Worm (Caenorhabditis elegans) whole organism, L4 larva: Measurements from ENCODE around the gene chd-3.
A peak's percentile ranks its signal among the peaks of the same experiment; 100 is the strongest.

ENCODE experiments used
- D1046.2 ChIP-seq: fragments of 200-800 bp; sonication (Bioruptor generic); IDR thresholded peaks from 2 replicates; pipeline ENCODE4 v1.3.6; 2022; ENCODE audit warnings: missing genetic modification characterization, missing compliant biosample characterization
- F37D6.2 ChIP-seq: sonication (generic microtip); optimal IDR thresholded peaks from 2 replicates; lab custom pipeline; 2016; ENCODE audit warnings: mild to moderate bottlenecking, missing genetic modification characterization, missing compliant biosample characterization
- F44E2.7 ChIP-seq: fragments of 200-800 bp; sonication (Bioruptor generic); IDR thresholded peaks from 2 replicates; pipeline ENCODE4 v2.1.2; 2022; ENCODE audit warnings: missing genetic modification characterization, missing compliant biosample characterization
- T20F7.1 ChIP-seq: fragments of 200-800 bp; sonication (Bioruptor generic); optimal IDR thresholded peaks from 2 replicates; lab custom pipeline; 2018; ENCODE audit warnings: mild to moderate bottlenecking, missing genetic modification characterization, missing compliant biosample characterization
- Y105C5A.15 ChIP-seq: fragments of 200-800 bp; sonication (Bioruptor generic); IDR thresholded peaks from 2 replicates; pipeline ENCODE4 v1.3.6; 2022; ENCODE audit warnings: missing genetic modification characterization, missing compliant biosample characterization
- Y48G9A.11 ChIP-seq: fragments of 200-800 bp; sonication (Bioruptor generic); IDR thresholded peaks from 2 replicates; pipeline ENCODE4 v1.3.6; 2022; ENCODE audit warnings: missing genetic modification reagents, missing genetic modification characterization, missing compliant biosample characterization
- Y75B8A.6 ChIP-seq: fragments of 200-800 bp; sonication (Bioruptor generic); IDR thresholded peaks from 2 replicates; pipeline ENCODE4 v1.3.6; 2022; ENCODE audit warnings: missing genetic modification reagents, missing genetic modification characterization, missing compliant biosample characterization
- aha-1 ChIP-seq: fragments of 150-350 bp; peaks from one replicate; lab custom pipeline; 2014; ENCODE audit warnings: missing biosample characterization, missing genetic modification characterization
- aly-2 ChIP-seq: sonication (generic microtip); optimal IDR thresholded peaks from 2 replicates; lab custom pipeline; 2018; ENCODE audit warnings: missing biosample characterization, missing genetic modification characterization
- ceh-20 ChIP-seq: fragments of 200-800 bp; sonication (Bioruptor generic); IDR thresholded peaks from 2 replicates; pipeline ENCODE4 v1.3.6; 2022; ENCODE audit warnings: missing genetic modification reagents, missing genetic modification characterization, missing compliant biosample characterization
- ceh-28 ChIP-seq: fragments of 150-350 bp; optimal IDR thresholded peaks from 2 replicates; lab custom pipeline; 2014; ENCODE audit warnings: missing biosample characterization, missing genetic modification reagents, missing genetic modification characterization
- ces-1 ChIP-seq: fragments of 150-350 bp; sonication (generic microtip); optimal IDR thresholded peaks from 4 replicates; lab custom pipeline; 2014; ENCODE audit warnings: missing biosample characterization, missing genetic modification reagents, missing genetic modification characterization
- cey-2 ChIP-seq: sonication (generic microtip); optimal IDR thresholded peaks from 3 replicates; lab custom pipeline; 2017; ENCODE audit warnings: missing genetic modification characterization, mild to moderate bottlenecking, missing compliant biosample characterization, antibody characterized with exemption, borderline replicate concordance; ENCODE audit not compliant: insufficient read depth
- daf-19 ChIP-seq: fragments of 200-800 bp; sonication (Bioruptor generic); conservative IDR thresholded peaks from 2 replicates; pipeline ENCODE4 v1.3.6; 2022; ENCODE audit warnings: missing genetic modification characterization, missing compliant biosample characterization
- daf-8 ChIP-seq: fragments of 200-800 bp; sonication (Bioruptor generic); IDR thresholded peaks from 2 replicates; pipeline ENCODE4 v1.3.6; 2022; ENCODE audit warnings: missing genetic modification characterization, missing compliant biosample characterization
- dmd-6 ChIP-seq: fragments of 200-800 bp; sonication (Bioruptor generic); IDR thresholded peaks from 2 replicates; pipeline ENCODE4 v1.3.6; 2022; ENCODE audit warnings: missing genetic modification reagents, missing genetic modification characterization, missing compliant biosample characterization
- egl-43 ChIP-seq: fragments of 200-800 bp; sonication (Bioruptor generic); IDR thresholded peaks from 2 replicates; pipeline ENCODE4 v1.3.6; 2022; ENCODE audit warnings: missing genetic modification reagents, missing genetic modification characterization, missing compliant biosample characterization
- fkh-10 ChIP-seq: fragments of 150-350 bp; optimal IDR thresholded peaks from 2 replicates; lab custom pipeline; 2014; ENCODE audit warnings: missing biosample characterization, missing genetic modification reagents, missing genetic modification characterization
- fos-1 ChIP-seq: fragments of 150-350 bp; optimal IDR thresholded peaks from 2 replicates; lab custom pipeline; 2014; ENCODE audit warnings: missing biosample characterization, missing genetic modification characterization
- lim-7 ChIP-seq: fragments of 200-800 bp; sonication (Bioruptor generic); IDR thresholded peaks from 2 replicates; pipeline ENCODE4 v1.3.6; 2022; ENCODE audit warnings: missing genetic modification characterization, missing compliant biosample characterization
- lin-29 ChIP-seq: fragments of 200-800 bp; sonication (Bioruptor generic); IDR thresholded peaks from 2 replicates; pipeline ENCODE4 v1.3.6; 2022; ENCODE audit warnings: missing genetic modification reagents, missing genetic modification characterization, missing compliant biosample characterization
- lin-38 ChIP-seq: fragments of 200-800 bp; sonication (Bioruptor generic); IDR thresholded peaks from 2 replicates; pipeline ENCODE4 v1.3.6; 2022; ENCODE audit warnings: missing genetic modification reagents, missing genetic modification characterization, missing compliant biosample characterization
- lsy-2 ChIP-seq, 2 experiments: fragments of 150-350 bp in 1 of 2; sonication (generic microtip) in 1 of 2; optimal IDR thresholded peaks; 2 replicates each; lab custom pipeline; 2014 to 2017; ENCODE audit warnings: missing biosample characterization in 2 of 2, missing genetic modification characterization in 2 of 2
- madf-5 ChIP-seq, 2 experiments: fragments of 200-800 bp; sonication (Bioruptor generic); IDR thresholded peaks; 2 replicates each; pipeline ENCODE4 v1.3.6; 2022; ENCODE audit warnings: missing compliant biosample characterization in 2 of 2, missing genetic modification characterization in 2 of 2
- madf-9 ChIP-seq: fragments of 200-800 bp; sonication (Bioruptor generic); conservative IDR thresholded peaks from 2 replicates; pipeline ENCODE4 v1.3.6; 2022; ENCODE audit warnings: missing genetic modification reagents, missing genetic modification characterization, missing compliant biosample characterization
- mdl-1 ChIP-seq, 2 experiments: fragments of 150-350 bp in 1 of 2; sonication (generic microtip) in 1 of 2; optimal IDR thresholded peaks; 2 replicates each; lab custom pipeline; 2014 to 2017; ENCODE audit warnings: missing biosample characterization in 2 of 2, missing genetic modification characterization in 2 of 2
- mep-1 ChIP-seq: fragments of 150-350 bp; sonication (generic microtip); optimal IDR thresholded peaks from 3 replicates; lab custom pipeline; 2014; ENCODE audit warnings: missing biosample characterization, missing genetic modification characterization
- mes-2 ChIP-seq: sonication (generic microtip); optimal IDR thresholded peaks from 2 replicates; lab custom pipeline; 2016; ENCODE audit warnings: missing genotype, mild to moderate bottlenecking, missing genetic modification characterization, missing compliant biosample characterization; ENCODE audit not compliant: poor library complexity, severe bottlenecking
- mxl-2 ChIP-seq: fragments of 200-800 bp; sonication (Bioruptor generic); conservative IDR thresholded peaks from 2 replicates; pipeline ENCODE4 v1.3.6; 2022; ENCODE audit warnings: missing genetic modification reagents, missing genetic modification characterization, missing compliant biosample characterization
- mxl-3 ChIP-seq: fragments of 200-800 bp; sonication (Bioruptor generic); optimal IDR thresholded peaks from 2 replicates; lab custom pipeline; 2018; ENCODE audit warnings: mild to moderate bottlenecking, missing genetic modification characterization, missing compliant biosample characterization
- nhr-102 ChIP-seq: sonication (generic microtip); optimal IDR thresholded peaks from 2 replicates; lab custom pipeline; 2016; ENCODE audit warnings: mild to moderate bottlenecking, missing genetic modification characterization, moderate library complexity, missing compliant biosample characterization
- nhr-11 ChIP-seq: fragments of 150-350 bp; optimal IDR thresholded peaks from 2 replicates; lab custom pipeline; 2014; ENCODE audit warnings: missing biosample characterization, missing genetic modification characterization
- nhr-111 ChIP-seq: fragments of 200-800 bp; sonication (Bioruptor generic); optimal IDR thresholded peaks from 2 replicates; lab custom pipeline; 2018; ENCODE audit warnings: mild to moderate bottlenecking, missing genetic modification characterization, missing compliant biosample characterization
- nhr-237 ChIP-seq: sonication (generic microtip); optimal IDR thresholded peaks from 2 replicates; lab custom pipeline; 2017; ENCODE audit warnings: missing biosample characterization, missing genetic modification characterization
- nhr-25 ChIP-seq: sonication (generic microtip); optimal IDR thresholded peaks from 2 replicates; lab custom pipeline; 2017; ENCODE audit warnings: missing genetic modification characterization, mild to moderate bottlenecking, missing compliant biosample characterization, antibody characterized with exemption, moderate library complexity, borderline replicate concordance; ENCODE audit not compliant: insufficient read depth
- nhr-28 ChIP-seq: fragments of 150-350 bp; optimal IDR thresholded peaks from 2 replicates; lab custom pipeline; 2014; ENCODE audit warnings: missing biosample characterization, missing genetic modification characterization
- nhr-41 ChIP-seq: fragments of 200-800 bp; sonication (Bioruptor generic); IDR thresholded peaks from 2 replicates; pipeline ENCODE4 v1.3.6; 2022; ENCODE audit warnings: missing genetic modification reagents, missing genetic modification characterization, missing compliant biosample characterization
- nhr-6 ChIP-seq: fragments of 150-350 bp; optimal IDR thresholded peaks from 2 replicates; lab custom pipeline; 2014; ENCODE audit warnings: missing biosample characterization, missing genetic modification characterization
- nhr-76 ChIP-seq: fragments of 150-350 bp; optimal IDR thresholded peaks from 2 replicates; lab custom pipeline; 2014; ENCODE audit warnings: missing biosample characterization, missing genetic modification characterization
- rbr-2 ChIP-seq: sonication (generic microtip); optimal IDR thresholded peaks from 2 replicates; lab custom pipeline; 2016; ENCODE audit warnings: missing genotype, missing genetic modification characterization, missing compliant biosample characterization
- sdz-12 ChIP-seq: fragments of 200-800 bp; sonication (Bioruptor generic); optimal IDR thresholded peaks from 2 replicates; lab custom pipeline; 2018; ENCODE audit warnings: mild to moderate bottlenecking, missing genetic modification characterization, missing compliant biosample characterization
- set-16 ChIP-seq: fragments of 200-800 bp; sonication (Bioruptor generic); IDR thresholded peaks from 2 replicates; pipeline ENCODE4 v1.3.6; 2022; ENCODE audit warnings: missing genetic modification reagents, missing genetic modification characterization, missing compliant biosample characterization
- skn-1 ChIP-seq: fragments of 150-350 bp; optimal IDR thresholded peaks from 2 replicates; lab custom pipeline; 2014; ENCODE audit warnings: missing biosample characterization, missing genetic modification characterization
- snpc-1.2 ChIP-seq: fragments of 200-800 bp; sonication (Bioruptor generic); IDR thresholded peaks from 2 replicates; pipeline ENCODE4 v1.3.6; 2022; ENCODE audit warnings: missing genetic modification reagents, missing genetic modification characterization, missing compliant biosample characterization
- snpc-4 ChIP-seq: fragments of 150-350 bp; optimal IDR thresholded peaks from 2 replicates; lab custom pipeline; 2014; ENCODE audit warnings: missing biosample characterization, missing genetic modification characterization
- spr-3 ChIP-seq: fragments of 200-800 bp; sonication (Bioruptor generic); optimal IDR thresholded peaks from 2 replicates; lab custom pipeline; 2018; ENCODE audit warnings: mild to moderate bottlenecking, missing genetic modification characterization, missing compliant biosample characterization
- tra-1 ChIP-seq: fragments of 200-800 bp; sonication (Bioruptor generic); IDR thresholded peaks from 2 replicates; pipeline ENCODE4 v1.3.6; 2022; ENCODE audit warnings: missing genetic modification reagents, missing genetic modification characterization, missing compliant biosample characterization
- zfp-2 ChIP-seq: sonication (generic microtip); optimal IDR thresholded peaks from 2 replicates; lab custom pipeline; 2016; ENCODE audit warnings: mild to moderate bottlenecking, missing genetic modification characterization, missing compliant biosample characterization
- zip-11 ChIP-seq: fragments of 200-800 bp; sonication (Bioruptor generic); IDR thresholded peaks from 2 replicates; pipeline ENCODE4 v1.3.6; 2022; ENCODE audit warnings: missing genetic modification characterization, missing compliant biosample characterization
- ztf-7 ChIP-seq: fragments of 150-350 bp; optimal IDR thresholded peaks from 2 replicates; lab custom pipeline; 2014; ENCODE audit warnings: missing biosample characterization, missing genetic modification characterization

The chd-3 gene

DNA sequence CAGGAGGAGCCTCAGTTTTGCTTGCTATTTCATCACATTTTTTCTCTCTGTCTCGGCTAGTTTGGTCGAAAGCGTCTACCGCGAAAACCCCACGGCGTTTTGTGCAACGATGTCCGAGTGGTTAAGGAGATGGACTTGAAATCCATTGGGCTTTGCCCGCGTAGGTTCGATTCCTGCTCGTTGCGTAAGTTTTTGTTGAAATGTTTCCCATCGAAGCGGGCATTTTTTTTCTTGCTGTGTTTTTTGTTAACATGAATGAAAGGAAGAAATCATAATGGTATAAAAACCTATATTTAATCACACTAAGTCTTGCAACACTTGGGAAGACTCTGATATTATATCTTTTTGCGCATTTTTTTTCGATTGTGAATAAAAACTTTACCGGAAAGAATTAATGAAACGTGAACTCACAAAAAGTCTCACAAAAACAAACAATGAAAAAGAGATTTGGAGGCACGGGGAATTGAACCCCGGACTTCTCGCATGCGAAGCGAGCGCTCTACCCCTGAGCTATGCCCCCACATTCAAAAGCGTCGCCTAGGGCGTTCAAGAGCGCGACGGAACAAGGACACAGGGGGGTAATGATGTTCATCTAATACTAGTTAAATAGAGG is 37.5 kb upstream of the chd-3 start (continued):
- no peak for TF ChIP-seq snpc-4 (tag; lab: Kevin White, UChicago)
- TF ChIP-seq mes-2 (tag; lab: Kevin White, UChicago), result peak; percentile 88
- TF ChIP-seq nhr-111 (GFP tag; lab: Kevin White, UChicago), result peak; percentile 67
- no peak for TF ChIP-seq zfp-2 (tag; lab: Kevin White, UChicago)
- TF ChIP-seq mep-1 (tag; lab: Kevin White, UChicago), result peak; percentile 67
- TF ChIP-seq nhr-102, result peak; percentile 80
- peak; percentile 61 for TF ChIP-seq spr-3 (GFP tag; lab: Kevin White, UChicago)
- TF ChIP-seq D1046.2, result 0 out of 2 replicates have a peak, but pooled peaks have one; percentile 73
- no peak for TF ChIP-seq zip-11
- TF ChIP-seq mxl-3, result peak; percentile 51
- TF ChIP-seq tra-1 (GFP tag; lab: Robert Waterston, UW), result peak; percentile 38
- peak; percentile 83 for TF ChIP-seq lim-7
- peak; percentile 46 to 79; a peak in 3 of 4 replicates for TF ChIP-seq madf-5 (GFP tag; IDR thresholded peaks at IDR 0.05; lab: Robert Waterston, UW)
- TF ChIP-seq aha-1 (tag; lab: Kevin White, UChicago), result peak; percentile 97
- 0 out of 2 replicates have a peak, but pooled peaks have one; percentile 20 for TF ChIP-seq set-16 (GFP tag; lab: Robert Waterston, UW)
- TF ChIP-seq mdl-1 (tag; optimal IDR thresholded peaks at IDR 0.05; lab: Kevin White, UChicago), result no peak
- no peak for TF ChIP-seq skn-1 (tag; lab: Kevin White, UChicago)
- TF ChIP-seq nhr-6 (tag; lab: Kevin White, UChicago), result no peak
- peak; percentile 63 for TF ChIP-seq madf-9 (GFP tag; lab: Robert Waterston, UW)
- TF ChIP-seq mxl-2 (GFP tag; lab: Robert Waterston, UW), result peak; percentile 37; the same call in 1 of the 2 replicates
- no peak for TF ChIP-seq aly-2 (tag; lab: Kevin White, UChicago)
- no peak; the same call in 1 of the 2 replicates for TF ChIP-seq egl-43
- TF ChIP-seq nhr-237, result no peak
- no peak for TF ChIP-seq Y105C5A.15 (GFP tag; lab: Robert Waterston, UW)
- peak; percentile 91 for TF ChIP-seq sdz-12 (GFP tag; lab: Kevin White, UChicago)
- TF ChIP-seq snpc-1.2, result peak; percentile 73
- TF ChIP-seq nhr-41, result peak; percentile 39; the same call in 1 of the 2 replicates
- TF ChIP-seq nhr-11 (tag; lab: Kevin White, UChicago), result peak; percentile 75
- TF ChIP-seq Y75B8A.6 (GFP tag; lab: Robert Waterston, UW), result no peak
- TF ChIP-seq fos-1 (tag; lab: Kevin White, UChicago), result no peak
- TF ChIP-seq nhr-76 (tag; lab: Kevin White, UChicago), result no peak
- TF ChIP-seq ztf-7 (tag; lab: Kevin White, UChicago), result peak; percentile 76
- peak; percentile 57 for TF ChIP-seq dmd-6
- TF ChIP-seq nhr-28 (tag; lab: Kevin White, UChicago), result peak; percentile 51
- TF ChIP-seq F37D6.2 (tag; lab: Kevin White, UChicago), result peak; percentile 50
- TF ChIP-seq fkh-10 (GFP tag; lab: Kevin White, UChicago), result no peak
- peak; percentile 74; the same call in 1 of the 2 replicates for TF ChIP-seq F44E2.7 (GFP tag; lab: Robert Waterston, UW)
- TF ChIP-seq daf-19 (GFP tag; lab: Robert Waterston, UW), result peak; percentile 91
- no peak for TF ChIP-seq ceh-28 (tag; lab: Kevin White, UChicago)
- peak; percentile 16; the same call in 1 of the 2 replicates for TF ChIP-seq Y48G9A.11 (GFP tag; lab: Robert Waterston, UW)
- TF ChIP-seq ceh-20, result peak; percentile 59; the same call in 1 of the 2 replicates
- TF ChIP-seq cey-2 (tag; lab: Kevin White, UChicago), result no peak
- TF ChIP-seq daf-8, result no peak
- TF ChIP-seq T20F7.1 (GFP tag; lab: Kevin White, UChicago), result no peak
- peak; percentile 63 for TF ChIP-seq lin-38 (GFP tag; lab: Robert Waterston, UW)
- no peak for TF ChIP-seq lin-29 (GFP tag; lab: Robert Waterston, UW)
- TF ChIP-seq lsy-2 (tag; optimal IDR thresholded peaks at IDR 0.05; lab: Kevin White, UChicago), result peak; percentile 64 to 65
- TF ChIP-seq ces-1 (GFP tag; lab: Kevin White, UChicago), result peak; percentile 26
- TF ChIP-seq rbr-2 (tag; lab: Kevin White, UChicago), result peak; percentile 78
- no peak for TF ChIP-seq nhr-25
